Fruit fly (Drosophila melanogaster): ENCODE data around the gene pot.

Gene pot

DNA sequence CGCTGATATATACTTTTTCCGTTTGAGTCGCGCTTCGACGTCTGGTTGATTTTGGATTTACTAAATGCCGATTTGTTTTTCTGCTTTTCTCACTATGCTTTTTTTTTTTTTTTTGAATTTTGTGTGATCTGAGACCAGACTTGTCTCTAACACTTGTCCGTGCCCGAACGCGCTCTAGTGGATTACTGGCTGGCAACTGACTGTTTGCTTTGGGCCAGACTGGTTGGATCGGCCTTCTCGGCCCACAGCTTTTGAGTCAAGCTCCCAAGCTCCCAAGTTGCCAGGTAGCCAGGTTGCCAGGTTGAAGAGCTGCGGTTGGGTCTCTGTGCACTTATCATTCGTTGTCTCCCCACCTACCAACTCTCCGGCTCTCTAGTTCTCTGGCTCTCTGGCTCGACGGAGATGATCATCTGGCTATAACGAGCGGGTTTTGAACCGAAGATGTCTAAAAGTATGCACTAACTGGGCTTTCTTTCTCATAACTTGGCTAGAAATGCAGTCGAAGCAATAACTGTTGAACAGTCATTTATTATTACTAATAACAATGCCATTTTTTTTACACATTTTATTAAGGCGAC lies at the start of gene pot:
pot (minus strand) TSS at position 205 of the 578 bp plus-strand sequence.
- TF ChIP-seq CTCF (optimal IDR thresholded peaks at IDR 0.05) (no peak), CG8478 (optimal IDR thresholded peaks at IDR 0.05) (no peak)

DNA sequence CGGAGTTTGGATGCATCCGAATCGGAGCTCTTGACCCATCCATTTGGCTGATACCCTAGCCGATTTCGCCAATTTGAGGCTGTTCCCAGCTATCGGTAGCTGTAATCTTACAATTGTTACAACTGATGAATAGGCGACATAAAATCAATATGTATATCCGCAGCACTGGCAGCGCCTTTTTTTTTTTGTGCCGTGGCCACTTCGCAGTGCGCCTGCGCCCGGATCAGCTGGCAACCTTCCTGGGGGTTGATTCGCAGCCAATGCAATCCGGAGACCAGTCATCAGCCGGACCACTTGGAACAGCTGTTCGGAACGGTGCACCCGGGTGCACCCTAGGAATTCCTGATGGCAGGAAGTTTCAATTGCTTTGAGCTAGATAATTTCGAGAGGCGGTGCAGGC lies 13.7 kb upstream of the pot start, which contains the start of gene Pdzd8:
Pdzd8 (minus strand) TSS at position 125 of the 400 bp plus-strand sequence.
- TF ChIP-seq CTCF (optimal IDR thresholded peaks at IDR 0.05), result no peak
- TF ChIP-seq CG8478 (optimal IDR thresholded peaks at IDR 0.05), result no peak

DNA sequence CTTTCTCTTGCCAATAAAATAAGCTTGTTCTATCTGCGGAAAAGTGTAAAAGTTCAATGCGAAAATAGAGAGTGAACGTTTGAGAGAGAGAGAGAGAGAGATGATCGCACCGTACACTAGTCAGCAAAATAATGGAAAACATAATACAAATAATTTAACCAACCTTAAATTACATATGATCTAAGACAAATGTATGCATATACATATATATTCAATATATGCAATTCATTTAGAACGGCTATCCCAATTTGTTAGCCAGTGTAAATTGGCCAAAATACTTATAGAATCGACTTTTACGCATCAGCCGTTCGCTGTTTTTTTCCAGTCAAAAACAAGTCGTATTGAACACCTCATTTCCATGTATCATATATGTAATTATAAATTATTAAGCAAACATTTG lies 8.2 kb upstream of the pot start:
- TF ChIP-seq CTCF (optimal IDR thresholded peaks at IDR 0.05) (no peak), CG8478 (optimal IDR thresholded peaks at IDR 0.05) (no peak)

DNA sequence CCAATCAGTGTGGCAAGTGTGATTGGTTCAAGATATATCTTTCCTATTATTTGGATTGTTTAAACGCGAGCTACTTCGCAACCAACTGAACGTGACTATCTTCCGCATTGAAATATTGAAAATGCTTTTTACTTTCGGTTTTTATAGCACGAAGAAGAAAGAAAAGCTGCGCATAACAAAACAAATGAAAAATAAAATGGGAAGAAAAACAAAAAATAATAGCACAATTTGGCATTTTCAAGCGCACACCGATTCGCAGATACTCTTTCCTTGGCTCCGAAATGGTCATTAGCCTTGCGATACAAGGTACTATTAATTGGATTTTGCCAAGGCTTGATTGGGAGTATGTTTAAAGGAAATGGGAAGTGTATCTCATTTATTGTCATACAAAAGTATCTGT lies 7.5 kb upstream of the pot start, which contains the start of gene Sclp:
Sclp (minus strand) TSS at position 101 of the 400 bp plus-strand sequence.
- TF ChIP-seq CTCF (optimal IDR thresholded peaks at IDR 0.05), result no peak

DNA sequence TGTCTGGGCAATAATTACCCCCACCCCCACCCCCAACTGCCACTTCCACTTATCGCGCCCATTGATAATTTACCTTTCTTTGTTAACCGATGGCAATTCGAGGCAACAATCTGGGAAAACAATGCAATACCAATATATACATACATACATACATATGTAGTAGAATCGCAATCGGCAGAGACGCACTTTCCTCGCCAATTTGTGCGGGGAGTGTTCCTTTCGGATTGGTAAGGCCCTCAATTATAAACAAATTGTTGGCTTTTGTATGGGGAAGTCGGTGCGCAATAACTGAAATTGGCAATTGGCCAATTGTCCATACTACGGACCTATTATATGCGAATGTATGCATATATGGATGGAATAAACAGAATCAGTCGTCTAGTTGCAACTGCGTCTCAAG lies 6.6 kb upstream of the pot start:
- TF ChIP-seq CTCF (optimal IDR thresholded peaks at IDR 0.05) (no peak), CG8478 (optimal IDR thresholded peaks at IDR 0.05) (no peak)

DNA sequence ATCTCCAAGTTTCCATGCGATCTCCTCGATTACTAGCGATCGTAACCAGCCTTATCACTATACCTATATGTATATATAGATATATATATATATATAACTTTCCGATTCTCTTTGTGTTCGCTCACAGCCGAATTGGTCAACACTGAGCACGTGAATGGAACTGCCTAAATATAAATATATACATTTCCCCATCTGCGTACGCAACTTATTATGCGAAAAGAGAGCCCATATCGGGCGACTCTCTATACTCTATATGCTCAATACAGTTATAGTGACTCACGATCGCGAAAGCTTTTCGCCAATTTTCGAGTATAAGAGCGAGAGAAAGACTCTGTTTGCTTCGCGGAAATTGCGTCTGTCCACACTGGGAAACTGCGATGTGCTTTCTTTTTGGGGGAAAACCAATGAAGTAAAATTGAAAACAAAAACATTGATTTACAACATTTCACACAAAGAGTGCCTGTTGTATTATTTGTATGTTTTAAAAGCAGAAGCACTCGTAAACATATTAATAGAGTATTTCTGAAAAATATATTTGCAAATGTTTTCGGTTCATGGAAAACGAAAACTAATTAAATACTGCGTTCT lies 5.7 kb upstream of the pot start:
- no peak for TF ChIP-seq CG8478 (optimal IDR thresholded peaks at IDR 0.05)
- TF ChIP-seq CTCF (optimal IDR thresholded peaks at IDR 0.05), result no peak

DNA sequence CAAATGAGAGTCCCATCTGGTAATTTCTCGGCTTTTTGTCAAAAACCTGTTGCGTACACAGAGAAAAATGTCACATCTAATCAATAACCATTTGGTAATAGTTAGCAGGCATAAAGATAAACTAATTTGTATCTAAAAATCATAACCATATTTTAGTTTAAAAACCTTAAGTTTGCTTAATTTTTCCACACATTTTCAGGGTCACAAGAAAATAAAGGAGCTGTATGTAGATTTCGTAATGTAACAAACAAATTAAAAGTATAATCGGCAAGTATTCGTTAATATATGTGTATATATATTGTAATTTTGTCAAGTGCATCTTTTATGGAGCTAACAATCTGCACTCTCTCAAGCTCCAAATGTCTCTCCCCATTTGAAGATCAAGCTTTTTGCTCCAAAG lies 3.9 kb upstream of the pot start:
- TF ChIP-seq CTCF (optimal IDR thresholded peaks at IDR 0.05) (no peak), CG8478 (optimal IDR thresholded peaks at IDR 0.05) (no peak)

DNA sequence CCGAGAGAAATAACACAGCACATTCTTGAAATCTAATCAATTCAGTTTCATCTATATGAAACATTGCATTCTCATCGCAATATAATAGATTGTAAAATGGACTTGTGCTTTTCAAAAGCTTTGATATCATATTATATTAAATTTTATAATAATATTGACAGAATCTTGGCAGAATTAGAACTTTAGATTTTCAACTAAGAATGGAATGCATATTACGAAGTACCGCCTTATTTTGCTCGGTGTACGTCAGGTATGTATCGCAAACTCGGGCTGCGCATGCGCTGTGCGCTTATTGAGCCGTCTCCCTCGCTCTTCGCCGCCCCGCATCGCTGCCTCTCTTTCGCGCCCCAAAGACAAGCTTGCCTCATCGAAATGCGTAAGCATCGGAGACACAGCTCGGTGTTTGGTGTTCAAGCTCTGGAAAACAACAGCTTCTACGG lies 1.9 kb downstream of the pot start:
- TF ChIP-seq CTCF (optimal IDR thresholded peaks at IDR 0.05), result no peak
- no peak for TF ChIP-seq CG8478 (optimal IDR thresholded peaks at IDR 0.05)

DNA sequence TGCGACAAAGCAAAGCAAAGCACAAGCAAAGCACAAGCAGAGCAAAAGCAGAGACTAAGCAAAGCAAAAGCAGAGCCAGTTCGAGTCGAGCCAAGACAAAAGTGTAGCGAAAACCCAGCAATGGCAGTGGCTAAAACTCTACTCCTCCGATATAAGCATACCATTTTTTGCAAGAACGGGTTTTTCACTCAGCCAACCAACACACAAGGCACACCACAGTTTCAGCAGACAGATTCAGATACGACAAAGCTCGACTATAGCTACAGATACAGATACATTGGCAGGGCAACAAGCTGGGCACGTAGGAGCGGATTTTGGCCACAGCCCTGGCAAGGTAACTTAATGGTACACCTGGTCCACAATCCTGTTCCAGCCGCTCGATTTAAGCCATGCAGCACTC lies 3.5 kb downstream of the pot start:
- no peak for TF ChIP-seq CTCF (optimal IDR thresholded peaks at IDR 0.05)
- no peak for TF ChIP-seq CG8478 (optimal IDR thresholded peaks at IDR 0.05)

DNA sequence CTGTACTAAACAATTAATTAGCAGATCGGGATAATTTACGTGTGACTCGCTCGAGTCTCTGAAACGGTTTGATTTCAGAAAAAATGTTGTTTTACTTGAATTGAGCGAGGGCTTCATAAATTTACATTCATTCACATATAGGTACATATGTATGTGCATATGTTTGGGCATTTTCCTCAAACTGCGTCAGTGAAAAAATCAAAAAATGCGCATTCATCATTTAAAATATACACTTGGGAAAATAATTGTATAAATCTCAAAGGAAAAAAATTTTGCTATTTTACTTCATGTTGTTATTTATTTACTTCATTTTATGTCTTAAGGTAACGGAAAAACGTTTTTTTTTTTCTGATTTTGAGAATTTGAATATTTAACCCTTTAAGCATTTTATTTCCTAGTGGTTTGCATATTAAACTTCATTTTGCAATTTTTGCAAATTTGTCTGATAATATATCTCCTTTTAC lies 10.2 kb downstream of the pot start, which contains the start of gene CG43156:
CG43156 (minus strand) TSS at position 51 of the 464 bp plus-strand sequence.
- TF ChIP-seq CTCF (optimal IDR thresholded peaks at IDR 0.05) (no peak), CG8478 (optimal IDR thresholded peaks at IDR 0.05) (no peak)

DNA sequence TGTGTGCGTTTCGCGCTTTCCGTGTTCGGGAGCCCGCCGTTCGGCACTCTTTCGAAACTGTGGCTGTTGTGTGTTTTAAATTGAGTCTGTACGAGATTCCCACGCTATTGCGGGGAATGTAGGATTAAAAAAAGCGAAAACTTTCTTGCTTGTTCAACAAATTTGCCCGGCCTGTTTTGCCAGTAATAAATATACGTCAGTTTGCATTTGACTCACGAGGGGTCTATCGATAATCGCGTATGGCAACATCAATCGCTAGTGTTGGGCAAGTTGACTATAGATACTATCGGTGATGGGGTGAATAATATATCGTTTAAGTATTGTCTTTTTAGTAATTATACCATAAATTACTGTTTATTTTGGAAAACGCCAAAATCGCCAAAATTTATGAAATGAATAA lies 11.9 kb downstream of the pot start, which contains the start of gene Upf1:
Upf1 (minus strand) TSS at position 228 of the 400 bp plus-strand sequence.
- TF ChIP-seq CG8478 (optimal IDR thresholded peaks at IDR 0.05) (no peak), CTCF (optimal IDR thresholded peaks at IDR 0.05) (no peak)

DNA sequence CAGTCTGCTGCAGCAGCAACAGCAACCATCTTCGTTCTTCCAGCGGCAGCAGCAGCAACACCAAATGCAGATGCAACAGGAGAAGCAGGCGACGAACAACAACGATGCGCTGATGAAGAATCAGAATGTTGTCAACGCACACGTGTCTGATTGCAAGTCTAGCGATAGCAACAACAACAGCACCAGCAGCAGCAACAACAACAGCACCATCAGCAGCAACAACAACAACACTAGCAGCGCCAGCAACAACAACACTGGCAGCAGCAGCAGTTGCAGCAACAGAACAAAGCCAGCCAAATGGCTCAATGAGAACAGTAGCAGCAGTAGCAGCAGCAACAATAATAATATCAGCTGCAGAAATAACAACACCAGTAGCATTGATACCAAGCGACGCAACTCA lies 21.9 kb downstream of the pot start:
- no peak for TF ChIP-seq CTCF (optimal IDR thresholded peaks at IDR 0.05)
- TF ChIP-seq CG8478 (optimal IDR thresholded peaks at IDR 0.05), result no peak

DNA sequence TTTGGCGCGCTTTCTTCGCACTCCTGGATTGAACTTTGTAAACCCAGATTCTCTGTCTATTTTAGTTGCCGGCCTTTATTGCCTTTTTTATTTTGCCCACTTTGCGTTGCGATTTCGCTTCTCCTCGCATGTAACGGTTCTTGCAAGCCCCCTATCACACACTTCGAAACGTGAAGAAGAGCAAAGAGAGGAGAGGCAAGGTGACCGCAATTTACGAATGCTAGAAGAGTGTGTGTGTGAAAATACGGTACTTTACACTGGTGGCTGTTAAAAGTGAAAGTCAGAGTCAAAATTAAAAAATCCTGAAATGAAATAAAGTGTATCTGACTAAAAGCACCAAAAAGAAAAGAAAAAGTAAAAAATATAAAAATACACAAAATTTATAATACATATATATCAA lies 22.9 kb downstream of the pot start:
- TF ChIP-seq CTCF (optimal IDR thresholded peaks at IDR 0.05), result no peak
- no peak for TF ChIP-seq CG8478 (optimal IDR thresholded peaks at IDR 0.05)

DNA sequence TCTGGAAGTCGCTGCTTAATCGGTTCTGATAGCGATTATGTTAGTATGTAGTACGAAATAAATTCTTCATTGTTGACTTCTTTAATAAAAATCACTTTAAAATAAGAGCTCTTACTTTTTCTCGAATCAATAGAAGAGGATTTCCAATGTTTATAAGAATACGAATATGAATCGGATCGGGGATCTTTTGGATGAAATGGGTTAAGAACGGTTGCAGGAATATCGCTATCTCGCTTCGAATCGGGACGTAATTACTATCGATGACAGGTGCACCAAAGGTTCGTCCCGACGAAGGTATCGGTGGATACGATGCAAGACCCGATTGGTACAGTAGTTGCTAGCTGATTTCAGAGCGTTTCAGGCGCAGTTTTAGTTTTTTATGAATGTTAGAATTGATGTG lies 23.4 kb downstream of the pot start, which contains the start of gene wisp:
wisp (plus strand) TSS at position 301 of the 400 bp plus-strand sequence.
- TF ChIP-seq CTCF (optimal IDR thresholded peaks at IDR 0.05) (no peak), CG8478 (optimal IDR thresholded peaks at IDR 0.05) (no peak)

DNA sequence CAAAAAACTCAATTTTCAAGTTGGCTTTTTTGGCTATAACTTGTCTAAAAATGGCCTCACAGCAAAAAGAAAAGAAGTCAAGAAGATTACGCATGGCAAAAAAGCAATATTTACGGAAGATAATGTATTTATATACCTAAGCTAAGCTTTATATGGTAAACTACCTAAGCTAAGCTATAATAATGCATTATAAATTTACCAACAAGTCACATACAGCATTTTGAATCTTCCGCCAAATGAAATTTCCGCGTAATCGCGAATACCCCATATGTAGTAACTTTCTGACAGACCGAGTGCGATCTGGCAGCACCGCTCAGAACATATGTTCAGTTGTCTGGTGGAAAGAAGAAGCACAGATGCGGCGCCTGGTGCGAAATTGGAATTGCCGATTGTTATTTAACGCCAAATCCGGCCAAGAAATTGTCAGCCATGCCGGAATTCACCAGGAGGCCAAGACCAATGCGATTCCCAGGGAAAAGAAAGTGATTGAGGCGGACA lies 25.3 kb downstream of the pot start, which contains the start of gene sicily:
sicily (plus strand) TSS at position 51 of the 498 bp plus-strand sequence.
- TF ChIP-seq CG8478 (optimal IDR thresholded peaks at IDR 0.05), result no peak
- no peak for TF ChIP-seq CTCF (optimal IDR thresholded peaks at IDR 0.05)

DNA sequence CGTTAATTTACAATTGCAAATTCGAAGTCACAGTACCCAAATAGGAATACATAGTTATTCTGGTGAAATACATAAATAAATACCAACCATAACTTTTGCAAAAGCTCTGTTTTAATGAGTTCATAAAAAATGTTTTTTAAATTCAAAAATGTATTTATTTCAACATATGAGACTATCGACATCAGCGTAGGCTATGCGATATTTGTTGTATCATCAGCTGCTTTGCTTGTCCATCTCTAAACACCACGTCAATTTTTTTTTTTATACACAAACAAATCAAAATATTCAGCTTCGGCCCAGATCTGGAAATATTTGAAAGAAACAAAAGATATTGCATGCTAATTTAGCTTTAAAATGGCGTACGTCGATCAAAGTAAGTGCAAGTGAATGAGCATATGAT lies 28.9 kb downstream of the pot start, which contains the start of gene CG1840:
CG1840 (plus strand) TSS at position 211 of the 400 bp plus-strand sequence.
- TF ChIP-seq CG8478 (optimal IDR thresholded peaks at IDR 0.05) (no peak), CTCF (optimal IDR thresholded peaks at IDR 0.05) (no peak)

Data from S2 (cell line).